Fruit fly (Drosophila melanogaster) whole organism, wandering third instar larva: ENCODE results near the gene CG33947.

Experiments used
- Abd-B ChIP-seq: fragments of >200 bp; optimal IDR thresholded peaks from 2 replicates; lab custom pipeline; 2017; ENCODE audit warnings: missing biosample characterization, missing genetic modification characterization
- CG9705 ChIP-seq: fragments of 200-800 bp; sonication (Bioruptor generic); optimal IDR thresholded peaks from 2 replicates; lab custom pipeline; 2018; ENCODE audit warnings: missing biosample characterization, mild to moderate bottlenecking, missing genetic modification characterization
- Dfd ChIP-seq: fragments of >200 bp; optimal IDR thresholded peaks from 2 replicates; lab custom pipeline; 2017; ENCODE audit warnings: missing biosample characterization, missing genetic modification characterization
- Dif ChIP-seq: fragments of 200-275, 200-300 bp; sonication (Bioruptor generic); optimal IDR thresholded peaks from 2 replicates; lab custom pipeline; 2018; ENCODE audit warnings: missing biosample characterization, missing genetic modification characterization; ENCODE audit not compliant: partially characterized antibody
- GATAd ChIP-seq: sonication (Bioruptor generic); optimal IDR thresholded peaks from 2 replicates; lab custom pipeline; 2016; ENCODE audit warnings: missing biosample characterization, missing genetic modification characterization
- HLH106 ChIP-seq: fragments of 200-800 bp; optimal IDR thresholded peaks from 3 replicates; lab custom pipeline; 2019; ENCODE audit warnings: missing biosample characterization, mild to moderate bottlenecking, missing genetic modification characterization, moderate library complexity
- Hnf4 ChIP-seq: fragments of 200-800 bp; sonication (Bioruptor generic); optimal IDR thresholded peaks from 2 replicates; lab custom pipeline; 2016; ENCODE audit warnings: missing biosample characterization, mild to moderate bottlenecking, missing genetic modification characterization
- Hr78 ChIP-seq: fragments of >200 bp; optimal IDR thresholded peaks from 2 replicates; lab custom pipeline; 2017; ENCODE audit warnings: missing biosample characterization, missing genetic modification characterization
- Hr83 ChIP-seq: fragments of 200-300 bp; sonication (Bioruptor generic); optimal IDR thresholded peaks from 2 replicates; lab custom pipeline; 2016; ENCODE audit warnings: missing biosample characterization, mild to moderate bottlenecking, missing genetic modification characterization, moderate library complexity; ENCODE audit not compliant: poor library complexity, severe bottlenecking
- Jra ChIP-seq: sonication (Bioruptor generic); optimal IDR thresholded peaks from 2 replicates; lab custom pipeline; 2016; ENCODE audit warnings: missing biosample characterization, missing genetic modification characterization
- Mio ChIP-seq: sonication (Bioruptor generic); optimal IDR thresholded peaks from 2 replicates; lab custom pipeline; 2016; ENCODE audit warnings: missing biosample characterization, missing genetic modification characterization
- Myc ChIP-seq: fragments of >200 bp; optimal IDR thresholded peaks from 2 replicates; lab custom pipeline; 2017
- N ChIP-seq: fragments of >200 bp; optimal IDR thresholded peaks from 2 replicates; lab custom pipeline; 2018; ENCODE audit warnings: missing biosample characterization, missing external identifiers, missing genetic modification characterization
- OdsH ChIP-seq: fragments of 200-800 bp; sonication (Bioruptor generic); optimal IDR thresholded peaks from 2 replicates; lab custom pipeline; 2016; ENCODE audit warnings: missing biosample characterization, mild to moderate bottlenecking, missing genetic modification characterization
- Rel ChIP-seq, 2 experiments: fragments of 200-800 bp; sonication (Bioruptor generic) in 1 of 2; optimal IDR thresholded peaks; 2 replicates in 1 of 2; 3 replicates in 1 of 2; lab custom pipeline; 2016 to 2019; ENCODE audit warnings: mild to moderate bottlenecking in 2 of 2, missing biosample characterization in 2 of 2, missing genetic modification characterization in 2 of 2, moderate library complexity in 1 of 2
- Sp1 ChIP-seq: fragments of 200-800 bp; sonication (Bioruptor generic); optimal IDR thresholded peaks from 3 replicates; lab custom pipeline; 2019; ENCODE audit warnings: missing biosample characterization, mild to moderate bottlenecking, missing genetic modification characterization, moderate library complexity
- br ChIP-seq: fragments of 200-800 bp; sonication (Bioruptor generic); optimal IDR thresholded peaks from 2 replicates; lab custom pipeline; 2016; ENCODE audit warnings: missing biosample characterization, missing genetic modification characterization
- brk ChIP-seq: fragments of 200-800 bp; sonication (Bioruptor generic); optimal IDR thresholded peaks from 2 replicates; lab custom pipeline; 2016; ENCODE audit warnings: missing biosample characterization, mild to moderate bottlenecking, missing genetic modification characterization
- dl ChIP-seq, 2 experiments: fragments of 175-275, 200-275 bp in 1 of 2; fragments of 200-275 bp in 1 of 2; sonication (Bioruptor generic); optimal IDR thresholded peaks; lab custom pipeline; 2018; ENCODE audit warnings: mild to moderate bottlenecking in 2 of 2, missing biosample characterization in 2 of 2, missing genetic modification characterization in 2 of 2, moderate library complexity in 2 of 2; ENCODE audit not compliant: partially characterized antibody in 2 of 2, insufficient read depth in 1 of 2
- dmrt93B ChIP-seq: fragments of 200-800 bp; sonication (Bioruptor generic); optimal IDR thresholded peaks from 2 replicates; lab custom pipeline; 2018; ENCODE audit warnings: missing biosample characterization, mild to moderate bottlenecking, missing genetic modification characterization
- ey ChIP-seq: fragments of 200-800 bp; sonication (Bioruptor generic); optimal IDR thresholded peaks from 2 replicates; lab custom pipeline; 2016; ENCODE audit warnings: missing biosample characterization, missing genetic modification characterization
- foxo ChIP-seq, 2 experiments: fragments of 200-800 bp; sonication (Bioruptor generic); optimal IDR thresholded peaks; 2 replicates in 1 of 2; 3 replicates in 1 of 2; lab custom pipeline; 2016 to 2017; ENCODE audit warnings: missing biosample characterization in 2 of 2, missing genetic modification characterization in 2 of 2
- h ChIP-seq: fragments of 200-800 bp; sonication (Bioruptor generic); optimal IDR thresholded peaks from 3 replicates; lab custom pipeline; 2016; ENCODE audit warnings: missing biosample characterization, mild to moderate bottlenecking, missing genetic modification characterization
- jim ChIP-seq: fragments of 175-275, 200-325 bp; sonication (Bioruptor generic); optimal IDR thresholded peaks from 2 replicates; lab custom pipeline; 2016; ENCODE audit warnings: missing biosample characterization, mild to moderate bottlenecking, missing genetic modification characterization
- lola ChIP-seq: fragments of >200 bp; optimal IDR thresholded peaks from 2 replicates; lab custom pipeline; 2017; ENCODE audit warnings: missing biosample characterization, missing genetic modification characterization
- pan ChIP-seq: fragments of >200 bp; optimal IDR thresholded peaks from 2 replicates; lab custom pipeline; 2017
- psq ChIP-seq: fragments of 200-800 bp; sonication (Bioruptor generic); optimal IDR thresholded peaks from 3 replicates; lab custom pipeline; 2017; ENCODE audit warnings: missing biosample characterization, mild to moderate bottlenecking, missing genetic modification characterization, moderate library complexity
- rgr ChIP-seq: fragments of 200-800 bp; sonication (Bioruptor generic); optimal IDR thresholded peaks from 3 replicates; lab custom pipeline; 2016; ENCODE audit warnings: missing biosample characterization, mild to moderate bottlenecking, missing genetic modification characterization
- sage ChIP-seq: fragments of 200-800 bp; sonication (Bioruptor generic); optimal IDR thresholded peaks from 2 replicates; lab custom pipeline; 2016; ENCODE audit warnings: missing biosample characterization, mild to moderate bottlenecking, missing genetic modification characterization
- sv ChIP-seq: fragments of 200-800 bp; sonication (Bioruptor generic); optimal IDR thresholded peaks from 3 replicates; lab custom pipeline; 2016; ENCODE audit warnings: missing biosample characterization, missing genetic modification characterization
- tai ChIP-seq: sonication (Bioruptor generic); optimal IDR thresholded peaks from 2 replicates; lab custom pipeline; 2016; ENCODE audit warnings: missing biosample characterization, missing genetic modification characterization
- usp ChIP-seq: fragments of >200 bp; optimal IDR thresholded peaks from 2 replicates; lab custom pipeline; 2017; ENCODE audit warnings: missing biosample characterization, missing genetic modification characterization
- woc ChIP-seq: sonication (Bioruptor generic); optimal IDR thresholded peaks from 2 replicates; lab custom pipeline; 2016; ENCODE audit warnings: missing biosample characterization, mild to moderate bottlenecking, missing genetic modification characterization

The CG33947 gene

DNA sequence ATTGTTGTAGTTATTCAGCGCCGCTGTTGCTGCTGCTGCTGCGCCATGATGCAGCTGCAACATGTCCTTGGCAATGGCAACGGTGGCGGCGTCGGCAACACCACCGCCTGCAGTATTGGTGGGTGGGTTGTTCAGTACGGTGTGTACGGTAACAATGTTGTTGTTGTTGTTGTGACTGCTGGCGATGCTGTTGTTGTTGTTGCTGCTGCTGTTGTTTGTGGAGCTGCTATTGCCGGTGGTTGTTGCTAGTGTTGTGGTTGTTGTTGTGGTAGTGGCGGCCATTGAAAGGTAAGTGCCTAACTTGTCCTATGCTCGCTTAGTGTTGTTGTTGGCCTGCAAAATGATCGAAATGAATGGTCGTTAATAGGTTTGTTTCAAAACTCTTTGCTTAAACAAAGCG lies 21.4 kb downstream of the CG33947 start:
- TF ChIP-seq rgr (GFP tag; lab: Kevin White, UChicago) (no peak), OdsH (GFP tag; lab: Kevin White, UChicago) (no peak), lola (GFP tag; lab: Kevin White, UChicago) (no peak), woc (GFP tag; lab: Kevin White, UChicago) (no peak), sage (GFP tag; lab: Kevin White, UChicago) (no peak), br (GFP tag; lab: Kevin White, UChicago) (no peak), Mio (no peak), tai (no peak), Hnf4 (no peak), Jra (GFP tag; lab: Kevin White, UChicago) (no peak), Rel (GFP tag; optimal IDR thresholded peaks at IDR 0.05; lab: Kevin White, UChicago) (no peak), Rel (tag; optimal IDR thresholded peaks at IDR 0.05; lab: Kevin White, UChicago) (no peak), pan (lab: Kevin White, UChicago) (no peak)

DNA sequence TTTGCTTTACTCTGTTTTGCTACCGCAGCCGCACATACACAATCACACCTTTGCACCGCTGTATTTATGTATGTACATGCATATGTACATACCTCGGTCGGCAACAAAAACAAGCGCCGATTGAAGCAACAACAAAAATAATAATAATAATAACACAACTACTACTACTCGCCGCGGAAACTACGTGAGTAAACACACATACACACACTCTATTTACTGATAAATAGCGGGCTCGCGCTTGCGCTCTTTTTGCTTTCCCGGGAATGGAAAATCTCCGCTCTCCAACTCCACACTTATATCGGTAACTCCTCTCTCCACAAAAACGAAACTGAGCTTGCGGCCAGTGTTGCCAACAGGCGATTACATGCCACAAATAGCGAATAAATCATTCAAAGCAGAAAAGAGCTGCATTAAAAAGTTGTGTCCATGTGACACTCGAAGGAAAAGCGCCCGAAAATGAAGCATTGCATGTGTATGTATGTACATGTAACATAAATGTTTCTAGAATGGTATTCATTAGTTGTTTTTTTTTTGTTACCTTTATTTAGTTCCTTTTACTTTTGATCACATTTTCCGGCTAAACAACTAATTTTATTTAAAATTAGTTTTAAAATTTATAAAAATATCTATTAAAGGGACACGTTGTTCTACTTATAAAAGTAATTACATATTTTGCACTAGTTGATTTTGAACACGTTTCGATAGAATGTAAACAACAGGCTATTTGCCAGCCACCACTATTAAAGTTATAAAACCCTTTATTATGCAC lies 22.5 kb downstream of the CG33947 start:
- TF ChIP-seq Dif (GFP tag; lab: Kevin White, UChicago) (peak; percentile 69), Sp1 (GFP tag; lab: Kevin White, UChicago) (peak; percentile 16), Jra (GFP tag; lab: Kevin White, UChicago) (peak; percentile 6), Dfd (GFP tag; lab: Kevin White, UChicago) (no peak), CG9705 (GFP tag; lab: Kevin White, UChicago) (peak; percentile 23), Hr78 (no peak), foxo (GFP tag; optimal IDR thresholded peaks at IDR 0.05; lab: Kevin White, UChicago) (peak in 1 of 2 experiments; percentile 25), Hnf4 (peak; percentile 11), tai (no peak), psq (GFP tag; lab: Kevin White, UChicago) (peak; percentile 46), Hr83 (GFP tag; lab: Kevin White, UChicago) (peak; percentile 1), dmrt93B (GFP tag; lab: Kevin White, UChicago) (no peak), h (GFP tag; lab: Kevin White, UChicago) (peak; percentile 43), rgr (GFP tag; lab: Kevin White, UChicago) (peak; percentile 27), sv (peak; percentile 34), br (GFP tag; lab: Kevin White, UChicago) (no peak), dl (GFP tag; optimal IDR thresholded peaks at IDR 0.05; lab: Kevin White, UChicago; ENCODE audit: insufficient read depth in 1 of 2, partially characterized antibody in 2 of 2) (peak in 1 of 2 experiments; percentile 51), OdsH (GFP tag; lab: Kevin White, UChicago) (peak; percentile 28), brk (no peak), lola (GFP tag; lab: Kevin White, UChicago) (no peak), woc (GFP tag; lab: Kevin White, UChicago) (no peak), N (no peak), sage (GFP tag; lab: Kevin White, UChicago) (peak; percentile 33)

DNA sequence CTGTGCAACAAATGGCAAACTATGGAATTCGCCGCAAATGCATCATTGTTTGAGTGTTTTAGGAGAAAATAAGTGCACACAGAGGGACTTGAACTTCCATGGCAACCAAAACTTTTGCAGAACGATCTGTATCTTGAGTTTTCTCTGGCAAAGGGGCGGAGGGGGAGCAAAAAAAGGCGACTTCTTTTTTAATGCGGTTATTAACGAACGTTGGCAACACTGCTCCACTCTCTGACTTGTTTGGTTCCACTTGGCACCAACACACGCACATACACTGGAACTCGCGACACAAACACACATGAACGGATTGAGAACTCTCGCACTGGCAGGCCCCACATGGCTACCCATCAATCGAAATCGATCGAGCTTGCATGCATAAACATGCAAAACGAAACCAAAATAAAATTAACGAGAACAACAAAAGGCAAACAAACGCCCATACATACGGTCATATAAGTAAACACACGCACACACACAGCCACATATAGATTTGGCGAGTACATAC lies 23.2 kb downstream of the CG33947 start:
- peak; percentile 42 for TF ChIP-seq jim (GFP tag; lab: Kevin White, UChicago)
- no peak for TF ChIP-seq Myc (lab: Kevin White, UChicago)
- TF ChIP-seq lola (GFP tag; lab: Kevin White, UChicago): no peak
- no peak for TF ChIP-seq rgr (GFP tag; lab: Kevin White, UChicago)
- TF ChIP-seq Rel (GFP tag; optimal IDR thresholded peaks at IDR 0.05; lab: Kevin White, UChicago): no peak
- TF ChIP-seq Rel (tag; optimal IDR thresholded peaks at IDR 0.05; lab: Kevin White, UChicago): no peak
- no peak for TF ChIP-seq usp (GFP tag; lab: Kevin White, UChicago)
- TF ChIP-seq ey: peak; percentile 18
- peak; percentile 30 for TF ChIP-seq HLH106 (tag; lab: Kevin White, UChicago)
- no peak for TF ChIP-seq Mio
- peak; percentile 6 for TF ChIP-seq dmrt93B (GFP tag; lab: Kevin White, UChicago)
- no peak for TF ChIP-seq N
- TF ChIP-seq sage (GFP tag; lab: Kevin White, UChicago): no peak
- no peak for TF ChIP-seq Abd-B (GFP tag; lab: Kevin White, UChicago)
- no peak for TF ChIP-seq GATAd (GFP tag; lab: Kevin White, UChicago)
- TF ChIP-seq psq (GFP tag; lab: Kevin White, UChicago): peak; percentile 41
- TF ChIP-seq sv: no peak
- TF ChIP-seq h (GFP tag; lab: Kevin White, UChicago): no peak
- no peak for TF ChIP-seq Sp1 (GFP tag; lab: Kevin White, UChicago)
- no peak for TF ChIP-seq dl (GFP tag; optimal IDR thresholded peaks at IDR 0.05; lab: Kevin White, UChicago; ENCODE audit: insufficient read depth in 1 of 2, partially characterized antibody in 2 of 2)
